Fruit fly (Drosophila melanogaster) whole organism, pupa: ENCODE results near the gene Fife.

Experiments used
- CG10348 ChIP-seq: fragments of 200-800 bp; sonication (Bioruptor generic); IDR thresholded peaks from 2 replicates; pipeline ENCODE4 v1.3.6; 2022; ENCODE audit warnings: missing biosample characterization, missing genetic modification characterization
- CG12605 ChIP-seq: fragments of 200-800 bp; sonication (Bioruptor generic); IDR thresholded peaks from 2 replicates; pipeline ENCODE4 v1.3.6; 2022; ENCODE audit warnings: missing biosample characterization, missing genetic modification characterization
- CG13204 ChIP-seq: fragments of 200-800 bp; sonication (Bioruptor generic); optimal IDR thresholded peaks from 2 replicates; lab custom pipeline; 2018; ENCODE audit warnings: missing biosample characterization, mild to moderate bottlenecking, missing genetic modification characterization, moderate library complexity
- CG14655 ChIP-seq: fragments of 200-800 bp; sonication (Bioruptor generic); optimal IDR thresholded peaks from 3 replicates; lab custom pipeline; 2017; ENCODE audit warnings: mild to moderate bottlenecking, missing biosample characterization, missing genetic modification reagents, missing genetic modification characterization
- CG15710 ChIP-seq: fragments of 200-800 bp; sonication (Bioruptor generic); optimal IDR thresholded peaks from 2 replicates; lab custom pipeline; 2018; ENCODE audit warnings: missing biosample characterization, mild to moderate bottlenecking, missing genetic modification characterization, moderate library complexity
- CG17806 ChIP-seq: fragments of 200-800 bp; sonication (Bioruptor generic); optimal IDR thresholded peaks from 2 replicates; lab custom pipeline; 2018; ENCODE audit warnings: missing biosample characterization, mild to moderate bottlenecking, missing genetic modification characterization, moderate library complexity
- CG32121 ChIP-seq: fragments of 200-800 bp; sonication (Bioruptor generic); IDR thresholded peaks from 2 replicates; pipeline ENCODE4 v1.3.6; 2022; ENCODE audit warnings: missing biosample characterization, missing genetic modification characterization
- CG34367 ChIP-seq: fragments of 200-800 bp; sonication (Bioruptor generic); optimal IDR thresholded peaks from 2 replicates; lab custom pipeline; 2018; ENCODE audit warnings: missing biosample characterization, mild to moderate bottlenecking, missing genetic modification characterization
- CG4496 ChIP-seq: fragments of 200-800 bp; sonication (Bioruptor generic); IDR thresholded peaks from 3 replicates; pipeline ENCODE4 v1.3.6; 2022; ENCODE audit warnings: missing biosample characterization, missing genetic modification characterization
- CG8159 ChIP-seq: fragments of 200-800 bp; sonication (Bioruptor generic); optimal IDR thresholded peaks from 3 replicates; lab custom pipeline; 2018; ENCODE audit warnings: missing biosample characterization, mild to moderate bottlenecking, missing genetic modification characterization, moderate library complexity
- CG8301 ChIP-seq: fragments of 200-800 bp; sonication (Bioruptor generic); optimal IDR thresholded peaks from 2 replicates; lab custom pipeline; 2018; ENCODE audit warnings: missing biosample characterization, mild to moderate bottlenecking, missing genetic modification characterization
- CG9948 ChIP-seq: fragments of 200-800 bp; sonication (Bioruptor generic); optimal IDR thresholded peaks from 2 replicates; lab custom pipeline; 2018; ENCODE audit warnings: missing biosample characterization, mild to moderate bottlenecking, missing genetic modification characterization, moderate library complexity
- D1 ChIP-seq: fragments of 200-800 bp; sonication (Bioruptor generic); optimal IDR thresholded peaks from 2 replicates; lab custom pipeline; 2018; ENCODE audit warnings: missing biosample characterization, mild to moderate bottlenecking, missing genetic modification characterization, moderate library complexity
- EcR ChIP-seq: fragments of 200-800 bp; sonication (Bioruptor generic); optimal IDR thresholded peaks from 3 replicates; lab custom pipeline; 2019; ENCODE audit warnings: missing biosample characterization, missing genetic modification characterization, mild to moderate bottlenecking, moderate library complexity, missing genetic modification reagents
- Ets98B ChIP-seq: fragments of 200-800 bp; sonication (Bioruptor generic); IDR thresholded peaks from 2 replicates; pipeline ENCODE4 v1.3.6; 2022; ENCODE audit warnings: missing biosample characterization, missing genetic modification characterization
- Pif1A ChIP-seq: fragments of 200-800 bp; sonication (Bioruptor generic); optimal IDR thresholded peaks from 3 replicates; lab custom pipeline; 2016; ENCODE audit warnings: missing biosample characterization, missing genetic modification characterization
- Pif1B ChIP-seq: fragments of 200-800 bp; sonication (Bioruptor generic); optimal IDR thresholded peaks from 3 replicates; lab custom pipeline; 2016; ENCODE audit warnings: missing biosample characterization, missing genetic modification characterization
- Snoo ChIP-seq: fragments of 200-800 bp; sonication (Bioruptor generic); optimal IDR thresholded peaks from 3 replicates; lab custom pipeline; 2017; ENCODE audit warnings: missing biosample characterization, mild to moderate bottlenecking, missing genetic modification characterization, inconsistent platforms
- fd96Ca ChIP-seq: fragments of 200-800 bp; sonication (Bioruptor generic); IDR thresholded peaks from 3 replicates; pipeline ENCODE4 v1.3.6; 2022; ENCODE audit warnings: missing biosample characterization, missing genetic modification characterization
- gl ChIP-seq: fragments of 200-800 bp; sonication (Bioruptor generic); optimal IDR thresholded peaks from 2 replicates; lab custom pipeline; 2018; ENCODE audit warnings: missing biosample characterization, mild to moderate bottlenecking, missing genetic modification characterization
- rn ChIP-seq: fragments of 200-800 bp; sonication (Bioruptor generic); IDR thresholded peaks from 2 replicates; pipeline ENCODE4 v1.3.6; 2022; ENCODE audit warnings: missing biosample characterization, missing genetic modification characterization

Gene Fife

dm6 chr3L:2734363-2735160 is 23.1 kb upstream of the Fife start:
- TF ChIP-seq EcR (GFP tag; lab: Kevin White, UChicago) (no peak), CG8301 (tag; lab: Kevin White, UChicago) (peak; percentile 6), Pif1A (GFP tag; lab: Kevin White, UChicago) (no peak), CG34367 (tag; lab: Kevin White, UChicago) (no peak), CG4496 (GFP tag; lab: Robert Waterston, UW) (peak; percentile 71), CG8159 (peak; percentile 8), Ets98B (GFP tag; lab: Robert Waterston, UW) (no peak), CG9948 (peak; percentile 18), Pif1B (GFP tag; lab: Kevin White, UChicago) (no peak), CG12605 (GFP tag; lab: Robert Waterston, UW) (no peak), rn (GFP tag; lab: Robert Waterston, UW) (no peak), CG17806 (tag; lab: Kevin White, UChicago) (no peak), gl (tag; lab: Kevin White, UChicago) (no peak), fd96Ca (GFP tag; lab: Robert Waterston, UW) (peak; percentile 58; the same call in 1 of the 3 replicates), CG14655 (peak; percentile 9), D1 (tag; lab: Kevin White, UChicago) (no peak), CG15710 (tag; lab: Kevin White, UChicago) (no peak), CG32121 (GFP tag; lab: Robert Waterston, UW) (peak; percentile 70), CG13204 (GFP tag; lab: Kevin White, UChicago) (no peak), Snoo (tag; lab: Kevin White, UChicago) (no peak)

dm6 chr3L:2733208-2733607 is 21.7 kb upstream of the Fife start:
- TF ChIP-seq CG32121 (GFP tag; lab: Robert Waterston, UW) (peak; percentile 82), CG10348 (GFP tag; lab: Robert Waterston, UW) (0 out of 2 replicates have a peak, but pooled peaks have one; percentile 38), fd96Ca (GFP tag; lab: Robert Waterston, UW) (peak; percentile 77; the same call in 2 of the 3 replicates), Pif1A (GFP tag; lab: Kevin White, UChicago) (peak; percentile 46), CG34367 (tag; lab: Kevin White, UChicago) (no peak), EcR (GFP tag; lab: Kevin White, UChicago) (no peak), rn (GFP tag; lab: Robert Waterston, UW) (0 out of 2 replicates have a peak, but pooled peaks have one; percentile 15), CG8301 (tag; lab: Kevin White, UChicago) (peak; percentile 45), CG13204 (GFP tag; lab: Kevin White, UChicago) (no peak), CG12605 (GFP tag; lab: Robert Waterston, UW) (peak; percentile 30; the same call in 1 of the 2 replicates), CG15710 (tag; lab: Kevin White, UChicago) (no peak), gl (tag; lab: Kevin White, UChicago) (no peak), D1 (tag; lab: Kevin White, UChicago) (no peak), Pif1B (GFP tag; lab: Kevin White, UChicago) (peak; percentile 14), CG9948 (no peak), Snoo (tag; lab: Kevin White, UChicago) (no peak), CG8159 (peak; percentile 14), Ets98B (GFP tag; lab: Robert Waterston, UW) (peak; percentile 80), CG17806 (tag; lab: Kevin White, UChicago) (no peak), CG4496 (GFP tag; lab: Robert Waterston, UW) (peak; percentile 86), CG14655 (peak; percentile 54)

DNA sequence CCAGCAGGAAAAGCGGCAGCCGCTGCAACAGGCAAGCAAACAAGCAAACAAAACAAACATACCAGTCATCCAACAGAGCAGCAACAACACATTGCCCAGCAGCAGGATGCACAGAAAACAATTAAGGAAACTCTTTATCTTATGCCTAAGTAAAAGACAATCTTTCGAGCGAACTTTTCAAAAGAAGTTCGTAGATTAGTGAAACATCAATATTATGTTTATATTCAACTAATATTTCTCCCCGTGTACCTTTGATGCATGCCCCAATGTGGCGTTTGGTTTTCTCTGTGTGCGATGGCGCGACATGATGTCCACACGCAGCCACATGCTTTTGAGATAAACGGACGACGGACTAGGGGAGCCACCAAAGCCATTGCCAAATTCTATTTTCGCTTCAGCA is 19.4 kb upstream of the Fife start:
- peak; percentile 60 for TF ChIP-seq Ets98B (GFP tag; lab: Robert Waterston, UW)
- TF ChIP-seq CG32121 (GFP tag; lab: Robert Waterston, UW): peak; percentile 56; the same call in 1 of the 2 replicates
- TF ChIP-seq CG14655: peak; percentile 10
- peak; percentile 57; the same call in 1 of the 3 replicates for TF ChIP-seq CG4496 (GFP tag; lab: Robert Waterston, UW)
- no peak for TF ChIP-seq D1 (tag; lab: Kevin White, UChicago)
- TF ChIP-seq fd96Ca (GFP tag; lab: Robert Waterston, UW): peak; percentile 35; the same call in 1 of the 3 replicates
- no peak for TF ChIP-seq CG12605 (GFP tag; lab: Robert Waterston, UW)

dm6 chr3L:2727023-2727422 is 15.5 kb upstream of the Fife start:
- TF ChIP-seq Pif1A (GFP tag; lab: Kevin White, UChicago) (no peak), CG34367 (tag; lab: Kevin White, UChicago) (no peak), CG14655 (no peak), CG13204 (GFP tag; lab: Kevin White, UChicago) (no peak), EcR (GFP tag; lab: Kevin White, UChicago) (no peak), gl (tag; lab: Kevin White, UChicago) (no peak), Snoo (tag; lab: Kevin White, UChicago) (no peak), CG9948 (no peak), CG15710 (tag; lab: Kevin White, UChicago) (no peak), rn (GFP tag; lab: Robert Waterston, UW) (0 out of 2 replicates have a peak, but pooled peaks have one; percentile 40), CG10348 (GFP tag; lab: Robert Waterston, UW) (no peak), CG8301 (tag; lab: Kevin White, UChicago) (no peak), CG8159 (no peak), Ets98B (GFP tag; lab: Robert Waterston, UW) (peak; percentile 68), CG17806 (tag; lab: Kevin White, UChicago) (no peak), Pif1B (GFP tag; lab: Kevin White, UChicago) (no peak), fd96Ca (GFP tag; lab: Robert Waterston, UW) (peak; percentile 71; the same call in 2 of the 3 replicates), CG32121 (GFP tag; lab: Robert Waterston, UW) (peak; percentile 84), D1 (tag; lab: Kevin White, UChicago) (no peak), CG4496 (GFP tag; lab: Robert Waterston, UW) (peak; percentile 76), CG12605 (GFP tag; lab: Robert Waterston, UW) (peak; percentile 36; the same call in 1 of the 2 replicates)
